Fruit fly (Drosophila melanogaster): ENCODE measurements around the gene CG4793.
A peak's percentile ranks its signal among the peaks of the same experiment; 100 is the strongest.

The CG4793 gene

DNA sequence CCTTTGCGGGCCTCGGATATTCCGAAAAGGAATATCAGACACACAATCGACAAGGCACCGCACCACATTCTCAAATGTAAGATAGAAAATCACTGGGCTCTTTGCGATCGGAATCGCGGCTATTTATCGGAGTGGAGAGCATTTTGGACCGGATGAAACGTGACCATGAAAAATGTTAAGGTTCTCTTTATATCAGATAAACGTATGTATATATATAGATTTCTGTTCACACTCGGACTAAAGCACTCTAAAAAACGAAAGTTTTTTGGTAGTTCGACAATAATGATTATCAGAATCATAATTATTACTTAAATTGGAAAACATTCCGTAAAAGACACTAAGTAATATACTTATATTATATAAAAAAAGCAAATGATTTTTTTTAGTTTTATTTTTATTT, 20.9 kb upstream of the CG4793 start, which contains the start of gene CG31821 (continued):
- TF ChIP-seq CG8924 (tag; optimal IDR thresholded peaks at IDR 0.05): no peak
- TF ChIP-seq CG8765 (GFP tag; IDR thresholded peaks at IDR 0.05): no peak
- no peak for TF ChIP-seq nau (GFP tag; optimal IDR thresholded peaks at IDR 0.05)
- no peak for TF ChIP-seq otp (GFP tag; IDR thresholded peaks at IDR 0.05)

DNA sequence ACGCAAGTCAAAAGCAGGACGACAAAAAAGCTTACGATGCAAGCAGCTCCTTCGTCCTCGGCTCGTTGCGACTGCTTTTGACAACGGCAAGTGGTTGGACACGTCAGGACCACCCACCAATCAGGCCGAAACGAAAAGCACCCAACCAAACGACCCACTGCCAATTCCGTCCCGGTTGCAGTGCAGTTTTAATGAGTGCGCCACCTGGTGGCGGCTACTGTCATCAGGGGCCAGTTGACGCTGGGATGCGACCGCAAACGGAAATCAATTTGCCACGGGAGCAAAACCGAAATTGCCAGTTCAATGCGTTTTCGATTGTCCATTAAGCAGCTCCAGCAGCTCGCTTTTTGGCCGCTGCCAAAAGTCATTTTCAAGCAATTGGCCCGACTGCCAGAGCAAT, 19.5 kb upstream of the CG4793 start:
- TF ChIP-seq az2 (GFP tag; optimal IDR thresholded peaks at IDR 0.05) (no peak), CG6765 (GFP tag; optimal IDR thresholded peaks at IDR 0.05) (no peak), CG18476 (GFP tag; optimal IDR thresholded peaks at IDR 0.05) (no peak), CTCF (GFP tag; optimal IDR thresholded peaks at IDR 0.05) (peak; percentile 85), Ets65A (GFP tag) (peak; percentile 73), CG2202 (tag; optimal IDR thresholded peaks at IDR 0.05) (no peak), Doc3 (GFP tag; IDR thresholded peaks at IDR 0.05; ENCODE audit: partially characterized antibody) (no peak)

DNA sequence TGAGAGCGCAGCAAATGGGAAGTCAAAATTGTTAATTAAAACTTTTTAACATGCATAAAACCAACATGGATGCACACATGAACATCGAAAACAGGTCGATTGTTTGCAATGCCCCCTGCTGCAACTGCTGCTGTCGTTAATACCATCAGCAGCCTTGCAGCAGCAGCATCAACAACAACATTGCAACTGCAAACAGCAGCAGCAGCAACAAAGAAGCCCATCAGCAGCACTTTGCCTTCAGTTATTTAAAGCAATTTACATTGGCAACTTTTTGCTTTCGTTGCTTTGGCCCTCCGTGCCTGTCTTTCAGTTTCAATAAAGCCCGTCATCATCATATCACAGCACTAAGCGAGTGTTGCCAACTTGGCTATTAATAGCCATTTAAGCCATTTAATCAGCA, 15.8 kb upstream of the CG4793 start:
- TF ChIP-seq row (GFP tag; IDR thresholded peaks at IDR 0.05) (peak; percentile 17; the same call in 1 of the 3 replicates), CG6654 (GFP tag; optimal IDR thresholded peaks at IDR 0.05) (no peak), bowl (GFP tag; IDR thresholded peaks at IDR 0.05) (no peak), ttk (GFP tag; IDR thresholded peaks at IDR 0.05) (no peak), CG18619 (GFP tag; optimal IDR thresholded peaks at IDR 0.05) (no peak), so (GFP tag; IDR thresholded peaks at IDR 0.05) (peak; percentile 52; the same call in 2 of the 3 replicates), CG2199 (GFP tag; IDR thresholded peaks at IDR 0.05) (peak; percentile 54; the same call in 1 of the 3 replicates), grn (GFP tag; optimal IDR thresholded peaks at IDR 0.05) (no peak), CG10366 (GFP tag; IDR thresholded peaks at IDR 0.05) (no peak), ERR (GFP tag; optimal IDR thresholded peaks at IDR 0.05) (no peak), MBD-R2 (GFP tag; IDR thresholded peaks at IDR 0.05) (no peak), Hr51 (GFP tag; optimal IDR thresholded peaks at IDR 0.05) (no peak), CG11504 (tag; optimal IDR thresholded peaks at IDR 0.05) (no peak), tgo (GFP tag; IDR thresholded peaks at IDR 0.05) (0 out of 3 replicates have a peak, but pooled peaks have one; percentile 17)

DNA sequence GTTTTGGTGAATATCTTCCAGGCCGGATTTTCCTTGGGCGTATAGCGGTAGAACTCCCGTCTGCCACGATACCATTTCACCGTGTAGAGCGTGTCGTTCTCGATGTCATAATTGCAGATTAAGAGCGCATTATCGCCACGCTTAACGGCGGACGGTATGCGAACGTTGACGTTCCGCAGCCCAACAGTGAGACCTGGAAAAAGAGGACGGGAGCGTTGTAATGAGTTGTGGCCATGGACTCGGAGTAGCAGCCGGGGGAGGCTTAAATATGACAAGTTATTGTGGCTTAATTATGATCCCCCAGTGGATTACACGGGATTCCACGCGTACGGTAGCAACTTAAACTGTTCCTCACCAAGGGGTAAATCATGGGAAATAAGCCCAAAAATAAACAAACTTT, 15.1 kb upstream of the CG4793 start:
- TF ChIP-seq insv (GFP tag; optimal IDR thresholded peaks at IDR 0.05) (no peak), CG11696 (GFP tag; IDR thresholded peaks at IDR 0.05) (0 out of 2 replicates have a peak, but pooled peaks have one; percentile 4), CG11695 (GFP tag; IDR thresholded peaks at IDR 0.05) (no peak), CG2875 (GFP tag; optimal IDR thresholded peaks at IDR 0.05) (no peak), CG11085 (GFP tag; IDR thresholded peaks at IDR 0.05) (0 out of 2 replicates have a peak, but pooled peaks have one; percentile 15), nmo (GFP tag; optimal IDR thresholded peaks at IDR 0.05) (no peak), gro (GFP tag; optimal IDR thresholded peaks at IDR 0.05) (no peak), dmrt99B (tag; optimal IDR thresholded peaks at IDR 0.05) (no peak), hkb (optimal IDR thresholded peaks at IDR 0.05) (no peak), hkb (GFP tag; IDR thresholded peaks at IDR 0.05) (no peak), CG18619 (GFP tag; optimal IDR thresholded peaks at IDR 0.05) (no peak), CG17328 (GFP tag; IDR thresholded peaks at IDR 0.05) (no peak), chinmo (GFP tag; IDR thresholded peaks at IDR 0.05; ENCODE audit: partially characterized antibody) (0 out of 4 replicates have a peak, but pooled peaks have one; percentile 35), bcd (GFP tag; optimal IDR thresholded peaks at IDR 0.05) (no peak), CG32532 (GFP tag; IDR thresholded peaks at IDR 0.05) (0 out of 2 replicates have a peak, but pooled peaks have one; percentile 12), CG15514 (GFP tag; optimal IDR thresholded peaks at IDR 0.05) (no peak), gsb (GFP tag; IDR thresholded peaks at IDR 0.05) (no peak), Xbp1 (GFP tag; optimal IDR thresholded peaks at IDR 0.05) (no peak), h (optimal IDR thresholded peaks at IDR 0.05) (no peak), CG17802 (tag; optimal IDR thresholded peaks at IDR 0.05) (peak; percentile 42), CG1024 (GFP tag; IDR thresholded peaks at IDR 0.05) (0 out of 2 replicates have a peak, but pooled peaks have one; percentile 3), CG34224 (GFP tag; IDR thresholded peaks at IDR 0.05; ENCODE audit: partially characterized antibody) (no peak), Poxn (GFP tag; IDR thresholded peaks at IDR 0.05) (no peak; the same call in 1 of the 2 replicates), CG14441 (GFP tag; IDR thresholded peaks at IDR 0.05) (peak; percentile 49; the same call in 1 of the 2 replicates), sisA (GFP tag; IDR thresholded peaks at IDR 0.05) (0 out of 2 replicates have a peak, but pooled peaks have one; percentile 12)

Measured in whole organism, embryonic.